Fruit fly (Drosophila melanogaster) Kc167 (cell line): Measurements from ENCODE around the gene CG13060.

Experiments
- Myc ChIP-seq: fragments of >200 bp; optimal IDR thresholded peaks from 2 replicates; lab custom pipeline; 2017; ENCODE audit warnings: missing external identifiers
- Sin3A ChIP-seq: fragments of >200 bp; optimal IDR thresholded peaks from 2 replicates; lab custom pipeline; 2018; ENCODE audit warnings: missing external identifiers
- h ChIP-seq: fragments of >200 bp; optimal IDR thresholded peaks from 3 replicates; lab custom pipeline; 2018; ENCODE audit warnings: missing external identifiers
- insv ChIP-seq: fragments of >200 bp; optimal IDR thresholded peaks from 3 replicates; lab custom pipeline; 2018; ENCODE audit warnings: missing external identifiers
- psq ChIP-seq: fragments of >200 bp; optimal IDR thresholded peaks from 2 replicates; lab custom pipeline; 2017; ENCODE audit warnings: missing external identifiers
- ttk ChIP-seq: sonication (Bioruptor generic); optimal IDR thresholded peaks from 2 replicates; lab custom pipeline; 2017; ENCODE audit warnings: missing external identifiers

DNA sequence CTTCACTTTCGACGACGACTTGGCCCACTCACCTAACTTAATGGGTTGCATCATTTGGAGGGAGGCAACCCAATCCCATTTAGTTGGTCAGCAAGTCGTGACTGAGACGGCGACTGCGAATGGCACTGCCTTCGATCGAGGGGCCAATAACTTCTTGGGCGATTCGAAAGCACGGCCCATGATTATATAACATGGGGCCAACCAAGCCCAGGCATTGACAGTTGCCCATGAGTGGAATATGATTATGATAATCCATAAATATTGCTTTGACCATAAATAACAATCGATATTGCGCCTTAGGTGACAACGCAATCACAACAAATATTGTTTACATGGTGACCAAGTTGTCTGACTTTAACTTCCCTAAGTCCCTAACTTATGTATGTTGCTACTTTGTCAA is 35.8 kb upstream of the CG13060 start, which contains the start of gene CG13048:
- TF ChIP-seq h (no peak), Myc (no peak), psq (no peak), insv (lab: Kevin White, UChicago) (no peak), Sin3A (lab: Kevin White, UChicago) (no peak), ttk (lab: Kevin White, UChicago) (no peak)
